Fruit fly (Drosophila melanogaster) whole organism: ENCODE data around the gene CG4313.

Source experiments
- CG8478 ChIP-seq: fragments of >200 bp; optimal IDR thresholded peaks from 2 replicates; lab custom pipeline; 2018; ENCODE audit warnings: inconsistent platforms
- Dll ChIP-seq: fragments of >200 bp; optimal IDR thresholded peaks from 2 replicates; lab custom pipeline; 2017
- EcR ChIP-seq, 2 experiments: fragments of >200 bp; optimal IDR thresholded peaks; 2 replicates each; lab custom pipeline; 2017; ENCODE audit warnings: missing biosample characterization in 2 of 2, missing genetic modification characterization in 2 of 2, missing genetic modification reagents in 2 of 2
- pan ChIP-seq: fragments of >200 bp; optimal IDR thresholded peaks from 2 replicates; lab custom pipeline; 2017
- psq ChIP-seq: fragments of >200 bp; optimal IDR thresholded peaks from 2 replicates; lab custom pipeline; 2017
- usp ChIP-seq: fragments of >200 bp; optimal IDR thresholded peaks from 2 replicates; lab custom pipeline; 2017; ENCODE audit warnings: missing biosample characterization, missing genetic modification characterization, mixed read lengths

The CG4313 gene

DNA sequence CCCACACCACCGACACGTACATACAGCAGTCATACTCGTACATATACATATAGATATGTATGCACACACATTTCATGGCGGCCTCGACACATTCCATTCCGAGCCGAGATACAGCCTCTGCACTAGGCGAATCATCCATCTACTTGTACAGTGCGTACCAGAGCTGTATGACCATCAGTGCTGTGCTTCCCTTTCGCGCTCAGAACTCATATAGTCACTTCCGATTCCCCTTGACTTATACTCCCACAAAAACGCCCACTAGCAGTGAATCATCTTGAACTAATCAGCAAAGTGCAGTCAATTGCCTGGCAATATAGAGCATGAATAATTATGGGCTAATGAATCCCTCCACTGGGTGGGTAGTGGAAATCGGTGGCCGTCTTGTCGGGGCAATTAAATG is 48.1 kb downstream of the CG4313 start:
- TF ChIP-seq usp (GFP tag; lab: Kevin White, UChicago) (no peak), psq (lab: Kevin White, UChicago) (no peak)

- TF ChIP-seq CG8478 (lab: Kevin White, UChicago) (peak; percentile 15), pan (lab: Kevin White, UChicago) (no peak), usp (GFP tag; lab: Kevin White, UChicago) (no peak), psq (lab: Kevin White, UChicago) (no peak)
Observed at dm6 chrX:2094072-2094761, 52.5 kb downstream of the CG4313 start, which contains the start of gene csw. csw (plus strand) TSS chrX:2094234.

DNA sequence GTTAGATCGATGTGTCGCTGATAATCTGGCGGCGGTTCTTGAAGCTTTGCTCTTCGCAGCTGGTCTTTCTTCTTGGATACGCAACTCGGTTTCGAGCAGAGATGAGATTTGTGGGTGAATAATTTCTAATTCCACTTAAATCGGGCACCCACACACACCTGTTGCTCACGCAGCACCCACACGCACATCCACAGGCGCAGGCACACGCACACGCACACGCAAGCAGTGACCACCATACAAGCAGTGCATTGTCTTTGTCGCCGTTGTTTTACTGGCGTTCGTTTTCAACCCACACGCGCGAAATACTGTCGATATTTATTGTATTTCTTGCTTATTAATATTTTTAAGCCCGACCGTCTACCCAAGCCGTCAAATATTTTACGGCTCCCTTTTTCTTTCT is 54.7 kb downstream of the CG4313 start:
- TF ChIP-seq usp (GFP tag; lab: Kevin White, UChicago) (no peak), pan (lab: Kevin White, UChicago) (no peak), EcR (GFP tag; optimal IDR thresholded peaks at IDR 0.05; lab: Kevin White, UChicago) (no peak), Dll (no peak), psq (lab: Kevin White, UChicago) (no peak), CG8478 (lab: Kevin White, UChicago) (no peak)

dm6 chrX:2098267-2098666 is 56.6 kb downstream of the CG4313 start:
- no peak for TF ChIP-seq CG8478 (lab: Kevin White, UChicago)
- TF ChIP-seq psq (lab: Kevin White, UChicago) = no peak
- no peak for TF ChIP-seq Dll
- TF ChIP-seq EcR (GFP tag; optimal IDR thresholded peaks at IDR 0.05; lab: Kevin White, UChicago) = no peak
- no peak for TF ChIP-seq usp (GFP tag; lab: Kevin White, UChicago)
- no peak for TF ChIP-seq pan (lab: Kevin White, UChicago)

dm6 chrX:2103859-2104258 is 62.2 kb downstream of the CG4313 start:
- TF ChIP-seq Dll = no peak
- no peak for TF ChIP-seq CG8478 (lab: Kevin White, UChicago)
- TF ChIP-seq psq (lab: Kevin White, UChicago) = no peak
- TF ChIP-seq usp (GFP tag; lab: Kevin White, UChicago) = no peak
- TF ChIP-seq EcR (GFP tag; optimal IDR thresholded peaks at IDR 0.05; lab: Kevin White, UChicago) = no peak
- TF ChIP-seq pan (lab: Kevin White, UChicago) = no peak

- TF ChIP-seq Dll (no peak), EcR (GFP tag; optimal IDR thresholded peaks at IDR 0.05; lab: Kevin White, UChicago) (no peak)
Observed at dm6 chrX:2104365-2104764, 62.7 kb downstream of the CG4313 start.
